Worm (Caenorhabditis elegans) whole organism, L4/young adult: Measurements from ENCODE around the gene kin-34.

ENCODE experiments used
- W03F9.2 ChIP-seq: fragments of 150-350 bp; optimal IDR thresholded peaks from 2 replicates; lab custom pipeline; 2014; ENCODE audit warnings: missing biosample characterization, missing genetic modification characterization
- dao-5 ChIP-seq: sonication (generic microtip); optimal IDR thresholded peaks from 2 replicates; lab custom pipeline; 2016; ENCODE audit warnings: missing genotype, missing genetic modification characterization, moderate library complexity, missing compliant biosample characterization
- him-1 ChIP-seq: sonication (generic microtip); optimal IDR thresholded peaks from 2 replicates; lab custom pipeline; 2016; ENCODE audit warnings: missing genotype, missing genetic modification reagents, missing genetic modification characterization, missing compliant biosample characterization

DNA sequence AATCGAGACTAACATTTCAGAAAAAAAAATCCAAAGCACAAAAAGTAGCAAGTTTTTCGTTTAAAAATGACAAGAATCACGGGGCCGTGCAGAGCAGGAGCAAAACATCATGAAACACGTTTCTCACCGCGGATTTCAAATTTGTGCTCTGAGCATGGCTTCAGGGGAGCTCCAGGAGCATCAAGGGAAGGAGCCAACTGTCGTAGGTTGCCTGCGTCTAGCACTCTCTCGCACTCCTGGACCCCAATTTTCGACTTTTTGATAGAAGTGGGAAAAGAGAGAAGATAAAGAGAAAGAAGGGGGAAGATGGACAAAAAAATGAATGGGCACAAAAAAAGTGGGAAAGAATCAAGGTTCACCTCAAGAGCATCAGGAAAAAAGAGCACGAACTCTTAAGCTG, 38.8 kb upstream of the kin-34 start:
- TF ChIP-seq him-1 (tag; lab: Kevin White, UChicago) (no peak), W03F9.2 (tag; lab: Kevin White, UChicago) (no peak), dao-5 (tag; lab: Kevin White, UChicago) (no peak)
